Fruit fly (Drosophila melanogaster): ENCODE measurements around the gene Sod1.

The Sod1 gene

dm6 chr3L:11148478-11149251, 35.1 kb upstream of the Sod1 start (continued):
- TF ChIP-seq ash1 (GFP tag; optimal IDR thresholded peaks at IDR 0.05) = no peak
- TF ChIP-seq CG17328 (GFP tag; IDR thresholded peaks at IDR 0.05) = peak; percentile 27; the same call in 1 of the 2 replicates
- TF ChIP-seq CG11247 (GFP tag; IDR thresholded peaks at IDR 0.05) = no peak
- no peak for TF ChIP-seq CG2889 (GFP tag; IDR thresholded peaks at IDR 0.05)
- no peak for TF ChIP-seq CG16813 (GFP tag; IDR thresholded peaks at IDR 0.05; ENCODE audit: partially characterized antibody)
- TF ChIP-seq HmgD (GFP tag; optimal IDR thresholded peaks at IDR 0.05) = no peak
- TF ChIP-seq CG7987 (GFP tag; optimal IDR thresholded peaks at IDR 0.05) = no peak
- no peak for TF ChIP-seq btn (GFP tag; optimal IDR thresholded peaks at IDR 0.05)
- TF ChIP-seq jumu (GFP tag; optimal IDR thresholded peaks at IDR 0.05) = no peak
- TF ChIP-seq disco-r (GFP tag; optimal IDR thresholded peaks at IDR 0.05) = no peak
- no peak for TF ChIP-seq sr (GFP tag; IDR thresholded peaks at IDR 0.05)
- no peak for TF ChIP-seq CG6854 (GFP tag; optimal IDR thresholded peaks at IDR 0.05)
- TF ChIP-seq Oli (tag; optimal IDR thresholded peaks at IDR 0.05) = peak; percentile 53
- TF ChIP-seq Chrac-16 (GFP tag; optimal IDR thresholded peaks at IDR 0.05) = peak; percentile 14
- TF ChIP-seq Nf-YA (GFP tag; IDR thresholded peaks at IDR 0.05) = no peak
- no peak for TF ChIP-seq fu2 (GFP tag; optimal IDR thresholded peaks at IDR 0.05)
- no peak for TF ChIP-seq CG5180 (GFP tag; optimal IDR thresholded peaks at IDR 0.05)
- no peak for TF ChIP-seq CG9727 (GFP tag; optimal IDR thresholded peaks at IDR 0.05)
- TF ChIP-seq CG18011 (GFP tag; optimal IDR thresholded peaks at IDR 0.05) = no peak
- peak; percentile 26 for TF ChIP-seq pros (GFP tag; optimal IDR thresholded peaks at IDR 0.05)
- TF ChIP-seq CG1602 (GFP tag; optimal IDR thresholded peaks at IDR 0.05) = peak; percentile 21
- no peak for TF ChIP-seq CG10431 (GFP tag; optimal IDR thresholded peaks at IDR 0.05)
- no peak for TF ChIP-seq CG14965 (GFP tag; optimal IDR thresholded peaks at IDR 0.05; ENCODE audit: borderline replicate concordance)
- no peak for TF ChIP-seq peb (GFP tag; IDR thresholded peaks at IDR 0.05)
- TF ChIP-seq Lhr (GFP tag; optimal IDR thresholded peaks at IDR 0.05) = no peak
- TF ChIP-seq tin (GFP tag; optimal IDR thresholded peaks at IDR 0.05) = peak; percentile 25
- no peak for TF ChIP-seq Opbp (GFP tag; IDR thresholded peaks at IDR 0.05; ENCODE audit: partially characterized antibody)
- TF ChIP-seq CG11504 (tag; optimal IDR thresholded peaks at IDR 0.05) = peak; percentile 74
- 0 out of 2 replicates have a peak, but pooled peaks have one; percentile 14 for TF ChIP-seq CG3847 (GFP tag; IDR thresholded peaks at IDR 0.05)
- peak; percentile 52 for TF ChIP-seq Asciz (GFP tag; optimal IDR thresholded peaks at IDR 0.05)
- no peak for TF ChIP-seq CG1024 (GFP tag; IDR thresholded peaks at IDR 0.05)
- TF ChIP-seq CG1832 (GFP tag; optimal IDR thresholded peaks at IDR 0.05) = no peak
- no peak for TF ChIP-seq pfk (GFP tag; optimal IDR thresholded peaks at IDR 0.05)
- TF ChIP-seq Gsc (GFP tag; IDR thresholded peaks at IDR 0.05) = no peak
- no peak for TF ChIP-seq knrl (GFP tag; IDR thresholded peaks at IDR 0.05; ENCODE audit: partially characterized antibody)
- TF ChIP-seq CG1792 (GFP tag; optimal IDR thresholded peaks at IDR 0.05) = no peak
- peak in 1 of 3 experiments; percentile 48 for TF ChIP-seq lola (GFP tag; optimal IDR thresholded peaks at IDR 0.05)
- peak; percentile 24 for TF ChIP-seq CG7556 (GFP tag; optimal IDR thresholded peaks at IDR 0.05)
- no peak for TF ChIP-seq otp (GFP tag; IDR thresholded peaks at IDR 0.05)
- no peak for TF ChIP-seq CG12236 (GFP tag; optimal IDR thresholded peaks at IDR 0.05)
- no peak for TF ChIP-seq Fer2 (tag; optimal IDR thresholded peaks at IDR 0.05)
- TF ChIP-seq ssp (GFP tag; IDR thresholded peaks at IDR 0.05) = no peak
- no peak for TF ChIP-seq CG11696 (GFP tag; IDR thresholded peaks at IDR 0.05)
- no peak for TF ChIP-seq zf30C (GFP tag; optimal IDR thresholded peaks at IDR 0.05)
- 0 out of 2 replicates have a peak, but pooled peaks have one; percentile 34 for TF ChIP-seq HLH3B (GFP tag; IDR thresholded peaks at IDR 0.05)
- TF ChIP-seq Ravus (GFP tag; IDR thresholded peaks at IDR 0.05) = no peak
- TF ChIP-seq toy (GFP tag; IDR thresholded peaks at IDR 0.05) = no peak
- TF ChIP-seq sens (GFP tag) = peak; percentile 87
- no peak for TF ChIP-seq luna (GFP tag; optimal IDR thresholded peaks at IDR 0.05)
- no peak for TF ChIP-seq CG12104 (GFP tag; optimal IDR thresholded peaks at IDR 0.05)

All from whole organism, embryonic.